Worm (Caenorhabditis elegans): ENCODE results near the gene C03B1.17.

The C03B1.17 gene

ce11 chrX:6378363-6378762 is 4.9 kb downstream of the C03B1.17 start:
- TF ChIP-seq hmg-4 (GFP tag; optimal IDR thresholded peaks at IDR 0.05), result peak; percentile 72
- peak; percentile 72; the same call in 1 of the 2 replicates for TF ChIP-seq sea-1 (GFP tag; conservative IDR thresholded peaks at IDR 0.05)
- no peak for TF ChIP-seq tbx-37 (GFP tag; conservative IDR thresholded peaks at IDR 0.05)
- TF ChIP-seq F13C5.2 (tag; optimal IDR thresholded peaks at IDR 0.05), result peak; percentile 56
- no peak for TF ChIP-seq scrt-1 (GFP tag; IDR thresholded peaks at IDR 0.05)
- TF ChIP-seq hnd-1 (tag; optimal IDR thresholded peaks at IDR 0.05), result no peak
- no peak for TF ChIP-seq ama-1 (optimal IDR thresholded peaks at IDR 0.05)
- TF ChIP-seq aly-1 (tag; optimal IDR thresholded peaks at IDR 0.05), result peak; percentile 62

- TF ChIP-seq ama-1 (optimal IDR thresholded peaks at IDR 0.05) (no peak), tbx-11 (GFP tag; IDR thresholded peaks at IDR 0.05) (no peak), tra-4 (tag; optimal IDR thresholded peaks at IDR 0.05) (no peak)
These were observed 9.5 kb downstream of the C03B1.17 start for ce11 chrX:6382930-6383329.

DNA sequence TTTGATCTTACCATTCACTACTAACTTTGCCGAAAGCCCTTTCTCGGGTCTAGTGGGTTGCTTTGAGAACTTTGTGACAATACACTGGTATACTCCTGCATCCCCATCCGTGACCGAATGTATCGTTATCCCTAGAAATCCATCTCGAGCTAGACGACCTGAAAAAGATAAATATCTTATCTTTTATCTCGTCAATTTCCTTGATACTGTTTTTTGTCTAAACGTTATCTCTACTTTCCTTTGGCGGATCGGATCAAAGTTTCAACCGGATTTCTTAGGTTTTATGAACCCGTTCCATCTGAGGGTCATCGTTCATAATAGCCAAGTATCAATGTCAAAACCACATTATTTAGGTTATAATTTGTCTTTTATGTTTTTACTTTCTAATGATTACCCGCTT is 11.1 kb downstream of the C03B1.17 start:
- TF ChIP-seq scrt-1 (GFP tag; IDR thresholded peaks at IDR 0.05) (no peak), hmbx-1 (tag; optimal IDR thresholded peaks at IDR 0.05) (no peak), pes-1 (GFP tag; IDR thresholded peaks at IDR 0.05) (no peak), ets-7 (tag; optimal IDR thresholded peaks at IDR 0.05) (no peak), tbx-11 (GFP tag; IDR thresholded peaks at IDR 0.05) (no peak), hmg-4 (GFP tag; optimal IDR thresholded peaks at IDR 0.05) (no peak), F13C5.2 (tag; optimal IDR thresholded peaks at IDR 0.05) (no peak), aly-1 (tag; optimal IDR thresholded peaks at IDR 0.05) (no peak), B0310.2 (tag; optimal IDR thresholded peaks at IDR 0.05) (no peak)

- TF ChIP-seq ets-7 (tag; optimal IDR thresholded peaks at IDR 0.05) (no peak), hmbx-1 (tag; optimal IDR thresholded peaks at IDR 0.05) (no peak), hnd-1 (tag; optimal IDR thresholded peaks at IDR 0.05) (no peak), scrt-1 (GFP tag; IDR thresholded peaks at IDR 0.05) (no peak), B0310.2 (tag; optimal IDR thresholded peaks at IDR 0.05) (no peak), tra-4 (tag; optimal IDR thresholded peaks at IDR 0.05) (no peak), ama-1 (optimal IDR thresholded peaks at IDR 0.05) (no peak), ceh-13 (GFP tag; optimal IDR thresholded peaks at IDR 0.05) (no peak), pes-1 (GFP tag; IDR thresholded peaks at IDR 0.05) (no peak), hmg-4 (GFP tag; optimal IDR thresholded peaks at IDR 0.05) (no peak), ceh-36 (tag; optimal IDR thresholded peaks at IDR 0.05) (no peak), flt-1 (GFP tag; IDR thresholded peaks at IDR 0.05) (no peak), F13C5.2 (tag; optimal IDR thresholded peaks at IDR 0.05) (no peak), tbx-11 (GFP tag; IDR thresholded peaks at IDR 0.05) (no peak), sea-1 (GFP tag; conservative IDR thresholded peaks at IDR 0.05) (no peak), tbx-37 (GFP tag; conservative IDR thresholded peaks at IDR 0.05) (no peak), aly-1 (tag; optimal IDR thresholded peaks at IDR 0.05) (no peak)
These were observed 11.7 kb downstream of the C03B1.17 start, which contains the start of gene igdb-3 for ce11 chrX:6385185-6385584. TSS of gene igdb-3 (plus strand) at chrX:6385485.

DNA sequence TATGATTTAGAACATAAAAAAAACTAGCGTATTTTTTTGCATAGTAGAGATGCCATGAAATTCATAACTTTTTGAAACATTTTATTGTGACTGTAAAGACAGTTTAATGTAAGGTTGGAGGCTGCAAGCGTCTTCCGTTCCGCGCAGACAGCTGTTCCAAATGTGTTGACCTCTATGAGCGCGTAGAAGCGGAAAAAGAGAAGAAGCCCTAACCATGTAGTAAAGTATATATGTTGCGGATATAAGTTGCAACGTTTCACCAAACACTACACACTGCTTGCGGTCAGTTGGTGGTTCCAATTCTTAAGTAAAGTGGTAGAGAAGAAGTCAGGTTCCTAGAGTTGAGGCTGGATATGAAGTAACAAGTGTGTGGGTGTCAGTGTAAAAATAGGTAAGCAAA is 15.2 kb downstream of the C03B1.17 start:
- no peak for TF ChIP-seq F13C5.2 (tag; optimal IDR thresholded peaks at IDR 0.05)
- TF ChIP-seq ceh-36 (tag; optimal IDR thresholded peaks at IDR 0.05), result no peak
- TF ChIP-seq hnd-1 (tag; optimal IDR thresholded peaks at IDR 0.05), result no peak

DNA sequence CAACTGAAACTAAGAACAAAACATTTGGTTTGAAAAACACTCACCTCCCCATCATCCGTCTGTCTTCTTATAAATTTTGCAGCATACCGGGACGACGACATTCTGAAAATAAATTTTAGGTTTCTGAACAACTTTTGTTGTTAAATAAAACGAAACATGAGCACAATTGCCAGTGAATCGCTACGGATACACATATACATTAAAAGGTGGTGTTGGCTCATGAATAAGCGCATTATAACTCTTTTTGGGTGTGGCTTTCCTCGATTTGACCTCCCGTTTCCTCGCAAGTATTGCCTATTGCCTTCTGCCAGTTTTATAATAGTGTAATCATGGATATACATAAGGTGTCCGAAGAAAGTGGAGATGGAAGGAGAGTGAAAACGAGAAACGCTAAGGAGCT is 18.0 kb downstream of the C03B1.17 start, which contains the start of gene igcm-2:
TSS of gene igcm-2 (minus strand) at position 101 of the 400 bp plus-strand sequence.
- TF ChIP-seq ets-7 (tag; optimal IDR thresholded peaks at IDR 0.05) (no peak), hmg-4 (GFP tag; optimal IDR thresholded peaks at IDR 0.05) (no peak), tbx-11 (GFP tag; IDR thresholded peaks at IDR 0.05) (no peak), F13C5.2 (tag; optimal IDR thresholded peaks at IDR 0.05) (no peak), scrt-1 (GFP tag; IDR thresholded peaks at IDR 0.05) (no peak), hnd-1 (tag; optimal IDR thresholded peaks at IDR 0.05) (no peak), sea-1 (GFP tag; conservative IDR thresholded peaks at IDR 0.05) (no peak), ama-1 (optimal IDR thresholded peaks at IDR 0.05) (no peak), B0310.2 (tag; optimal IDR thresholded peaks at IDR 0.05) (no peak), flt-1 (GFP tag; IDR thresholded peaks at IDR 0.05) (no peak), pes-1 (GFP tag; IDR thresholded peaks at IDR 0.05) (no peak), ceh-36 (tag; optimal IDR thresholded peaks at IDR 0.05) (no peak)

DNA sequence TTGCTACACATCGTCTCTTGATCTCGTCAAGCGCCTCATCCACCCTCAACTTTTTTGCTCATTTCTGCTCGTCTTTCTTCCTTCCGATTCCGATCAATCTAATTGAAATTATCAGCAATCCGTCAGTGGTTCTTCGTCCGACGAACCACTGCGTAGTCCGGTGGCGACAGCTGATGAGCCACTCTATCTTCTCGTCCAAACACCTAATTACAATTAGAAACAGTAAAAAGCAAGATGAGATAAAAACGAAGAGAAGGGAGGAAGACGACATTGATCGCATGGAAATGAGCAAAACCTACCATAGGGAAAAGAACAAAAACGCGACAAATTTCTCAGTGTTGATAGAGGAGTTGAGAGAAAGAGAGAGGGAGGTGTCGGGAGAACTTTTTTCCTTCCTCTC is 26.0 kb downstream of the C03B1.17 start:
- TF ChIP-seq hnd-1 (tag; optimal IDR thresholded peaks at IDR 0.05) (no peak), ets-7 (tag; optimal IDR thresholded peaks at IDR 0.05) (no peak), sea-1 (GFP tag; conservative IDR thresholded peaks at IDR 0.05) (no peak), B0310.2 (tag; optimal IDR thresholded peaks at IDR 0.05) (no peak), hmg-4 (GFP tag; optimal IDR thresholded peaks at IDR 0.05) (no peak), tbx-11 (GFP tag; IDR thresholded peaks at IDR 0.05) (no peak), hmbx-1 (tag; optimal IDR thresholded peaks at IDR 0.05) (no peak), flt-1 (GFP tag; IDR thresholded peaks at IDR 0.05) (no peak), scrt-1 (GFP tag; IDR thresholded peaks at IDR 0.05) (no peak), aly-1 (tag; optimal IDR thresholded peaks at IDR 0.05) (no peak), F13C5.2 (tag; optimal IDR thresholded peaks at IDR 0.05) (no peak), pes-1 (GFP tag; IDR thresholded peaks at IDR 0.05) (no peak), ceh-13 (GFP tag; optimal IDR thresholded peaks at IDR 0.05) (no peak)

- TF ChIP-seq tra-4 (tag; optimal IDR thresholded peaks at IDR 0.05) (no peak), hmbx-1 (tag; optimal IDR thresholded peaks at IDR 0.05) (no peak), ama-1 (optimal IDR thresholded peaks at IDR 0.05) (no peak), tbx-37 (GFP tag; conservative IDR thresholded peaks at IDR 0.05) (no peak), ceh-13 (GFP tag; optimal IDR thresholded peaks at IDR 0.05) (no peak), ets-7 (tag; optimal IDR thresholded peaks at IDR 0.05) (no peak), tbx-11 (GFP tag; IDR thresholded peaks at IDR 0.05) (no peak), pes-1 (GFP tag; IDR thresholded peaks at IDR 0.05) (no peak), aly-1 (tag; optimal IDR thresholded peaks at IDR 0.05) (no peak), ceh-36 (tag; optimal IDR thresholded peaks at IDR 0.05) (no peak), scrt-1 (GFP tag; IDR thresholded peaks at IDR 0.05) (no peak), sea-1 (GFP tag; conservative IDR thresholded peaks at IDR 0.05) (no peak), hmg-4 (GFP tag; optimal IDR thresholded peaks at IDR 0.05) (no peak), hnd-1 (tag; optimal IDR thresholded peaks at IDR 0.05) (no peak), F13C5.2 (tag; optimal IDR thresholded peaks at IDR 0.05) (no peak), B0310.2 (tag; optimal IDR thresholded peaks at IDR 0.05) (no peak), flt-1 (GFP tag; IDR thresholded peaks at IDR 0.05) (no peak)
These were observed 29.7 kb downstream of the C03B1.17 start, which contains the start of gene glt-4 for ce11 chrX:6403122-6403521. TSS of gene glt-4 (plus strand) at chrX:6403422.
